Fruit fly (Drosophila melanogaster): ENCODE data around the gene Ptp61F.

The Ptp61F gene

DNA sequence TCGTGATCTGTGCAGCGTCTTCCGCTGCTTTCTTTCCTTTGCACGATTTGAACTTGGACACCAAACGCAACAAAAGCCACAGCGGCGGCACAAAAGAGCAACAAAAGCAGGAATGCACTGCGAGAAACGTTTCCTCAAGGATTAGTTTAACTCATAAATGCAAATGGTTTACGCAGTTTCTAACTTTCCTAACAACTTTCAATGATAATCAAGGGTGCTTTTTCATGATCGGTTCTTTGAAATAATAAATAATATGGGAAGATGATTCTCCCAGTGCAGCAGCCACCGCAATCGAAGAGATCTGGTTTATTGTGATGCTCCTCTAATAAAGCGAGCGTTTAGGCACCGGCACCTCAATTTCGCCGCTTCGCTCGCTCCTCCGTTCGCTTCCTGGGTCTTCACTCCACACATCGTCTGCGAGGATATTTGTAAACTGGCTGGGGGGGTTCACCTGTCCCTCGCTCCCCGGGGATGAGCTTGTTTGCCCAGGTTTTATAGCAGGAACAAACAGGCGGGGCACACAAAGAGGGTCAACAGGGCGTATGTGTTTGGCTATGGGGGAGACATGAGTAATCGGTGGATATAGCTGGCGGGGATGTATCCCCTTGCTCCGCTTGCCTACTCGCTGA, 155.8 kb downstream of the Ptp61F start (continued):
- peak; percentile 91 for TF ChIP-seq CG6276 (GFP tag; optimal IDR thresholded peaks at IDR 0.05)
- peak; percentile 90 for TF ChIP-seq CG8319 (GFP tag; optimal IDR thresholded peaks at IDR 0.05)
- peak; percentile 92 for TF ChIP-seq eg (GFP tag; IDR thresholded peaks at IDR 0.05)
- peak; percentile 93 for TF ChIP-seq pdm3 (GFP tag; optimal IDR thresholded peaks at IDR 0.05)
- peak; percentile 96 for TF ChIP-seq achi (GFP tag; optimal IDR thresholded peaks at IDR 0.05)
- TF ChIP-seq CG3032 (tag; optimal IDR thresholded peaks at IDR 0.05) = peak; percentile 81
- TF ChIP-seq CG34406 (GFP tag; optimal IDR thresholded peaks at IDR 0.05) = peak; percentile 94
- TF ChIP-seq CG15336 (GFP tag; IDR thresholded peaks at IDR 0.05) = peak; percentile 96
- TF ChIP-seq svp (GFP tag) = peak; percentile 99
- TF ChIP-seq CG3919 (GFP tag; optimal IDR thresholded peaks at IDR 0.05) = peak; percentile 97
- peak; percentile 83 for TF ChIP-seq spab (GFP tag; optimal IDR thresholded peaks at IDR 0.05)
- peak; percentile 94 for TF ChIP-seq Lpt (GFP tag; optimal IDR thresholded peaks at IDR 0.05)
- peak; percentile 99 for TF ChIP-seq Met (GFP tag; optimal IDR thresholded peaks at IDR 0.05)
- peak; percentile 12 for TF ChIP-seq Hr38 (GFP tag; optimal IDR thresholded peaks at IDR 0.05)
- TF ChIP-seq CG11294 (GFP tag; IDR thresholded peaks at IDR 0.05) = peak; percentile 82
- peak; percentile 96 for TF ChIP-seq CG8119 (GFP tag; IDR thresholded peaks at IDR 0.05)
- peak; percentile 98 for TF ChIP-seq Sox14 (GFP tag; optimal IDR thresholded peaks at IDR 0.05)
- peak; percentile 96 for TF ChIP-seq OdsH (GFP tag; optimal IDR thresholded peaks at IDR 0.05)
- peak; percentile 98 for TF ChIP-seq vri (GFP tag; optimal IDR thresholded peaks at IDR 0.05)
- TF ChIP-seq CG1621 (tag; optimal IDR thresholded peaks at IDR 0.05) = peak; percentile 84

DNA sequence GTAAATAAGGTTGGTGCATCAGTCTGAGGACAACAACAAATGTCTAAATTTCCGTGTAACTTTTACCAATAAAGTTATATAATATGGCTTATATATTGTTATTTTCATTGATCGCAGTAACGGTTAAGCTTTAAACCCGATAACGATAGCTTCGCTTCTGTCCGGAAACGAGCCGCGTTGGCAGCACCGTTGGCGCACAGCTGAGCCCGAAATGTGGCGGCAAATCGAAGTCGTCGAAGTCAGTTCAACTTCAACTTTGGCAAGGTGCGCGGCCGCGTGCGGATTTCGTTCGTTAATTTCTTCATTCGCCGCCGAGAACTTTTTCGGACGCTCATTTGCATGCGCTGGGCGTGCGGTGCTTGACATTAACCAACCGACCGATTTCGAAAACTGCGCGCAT, 156.8 kb downstream of the Ptp61F start, which contains the start of gene Myo61F:
Gene Myo61F, plus strand, starts transcription at position 240 of the 400 bp plus-strand sequence.
- no peak for TF ChIP-seq Sox102F (GFP tag; optimal IDR thresholded peaks at IDR 0.05)
- TF ChIP-seq CG34406 (GFP tag; optimal IDR thresholded peaks at IDR 0.05) = no peak
- peak; percentile 36 for TF ChIP-seq Eip78C (GFP tag)
- peak; percentile 79 for TF ChIP-seq vri (GFP tag; optimal IDR thresholded peaks at IDR 0.05)
- TF ChIP-seq Hr39 (GFP tag; optimal IDR thresholded peaks at IDR 0.05) = no peak
- TF ChIP-seq dsx (GFP tag; optimal IDR thresholded peaks at IDR 0.05; ENCODE audit: poor library complexity, severe bottlenecking) = peak; percentile 37
- TF ChIP-seq CG7368 (GFP tag; optimal IDR thresholded peaks at IDR 0.05) = no peak
- no peak for TF ChIP-seq dac (GFP tag; optimal IDR thresholded peaks at IDR 0.05)
- no peak for TF ChIP-seq CG3032 (tag; optimal IDR thresholded peaks at IDR 0.05)
- no peak for TF ChIP-seq ss (GFP tag; optimal IDR thresholded peaks at IDR 0.05)
- peak; percentile 60; the same call in 2 of the 3 replicates for TF ChIP-seq CG6163 (GFP tag; IDR thresholded peaks at IDR 0.05)
- TF ChIP-seq Ets21C (GFP tag; optimal IDR thresholded peaks at IDR 0.05) = no peak
- TF ChIP-seq CG6854 (GFP tag; optimal IDR thresholded peaks at IDR 0.05) = peak; percentile 30
- TF ChIP-seq CG1621 (tag; optimal IDR thresholded peaks at IDR 0.05) = no peak
- no peak for TF ChIP-seq net (GFP tag; optimal IDR thresholded peaks at IDR 0.05)
- TF ChIP-seq Eip93F (GFP tag; optimal IDR thresholded peaks at IDR 0.05) = no peak
- TF ChIP-seq Blimp-1 (GFP tag; optimal IDR thresholded peaks at IDR 0.05) = no peak
- 0 out of 3 replicates have a peak, but pooled peaks have one; percentile 15 for TF ChIP-seq eg (GFP tag; IDR thresholded peaks at IDR 0.05)
- TF ChIP-seq CG6792 (GFP tag; optimal IDR thresholded peaks at IDR 0.05) = no peak
- TF ChIP-seq pdm3 (GFP tag; optimal IDR thresholded peaks at IDR 0.05) = no peak
- TF ChIP-seq svp (GFP tag) = peak; percentile 74

DNA sequence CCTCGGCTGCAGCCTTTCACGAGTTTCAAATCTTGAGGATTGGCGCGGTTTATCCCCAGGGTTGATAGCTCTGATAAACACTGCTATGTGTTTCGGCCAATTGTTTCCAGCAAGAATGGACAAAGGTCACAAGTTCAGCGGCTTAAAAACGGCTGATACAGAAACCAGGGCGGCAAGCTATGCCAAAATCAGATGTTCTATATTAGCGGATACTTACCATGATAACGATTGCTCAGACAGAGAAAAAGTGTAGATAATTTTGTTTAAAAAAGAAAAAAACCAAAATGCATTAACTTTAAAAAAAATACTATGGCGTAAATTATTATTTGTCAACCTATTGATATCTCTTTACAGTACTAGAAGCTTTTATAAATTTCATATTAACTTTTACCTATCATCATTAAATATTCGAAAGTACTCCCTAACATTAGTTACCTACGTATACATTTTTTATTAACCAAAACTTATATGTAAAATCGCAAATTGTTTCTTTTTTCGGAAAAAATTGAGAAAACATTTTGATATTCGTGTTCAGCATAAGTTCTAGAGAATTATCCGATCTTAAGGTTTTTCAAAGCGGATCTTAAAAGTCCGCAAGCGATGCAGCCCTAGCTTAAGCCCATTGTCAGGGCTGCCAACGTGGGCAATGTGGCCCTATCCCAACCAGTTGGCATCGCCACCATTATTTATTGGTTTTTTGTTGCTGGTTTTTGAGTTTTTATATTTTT, 161.9 kb downstream of the Ptp61F start, which contains the start of the genes sturkopf and Herc4:
Gene sturkopf, minus strand, starts transcription at position 339 of the 728 bp plus-strand sequence.
Gene Herc4, plus strand, starts transcription at position 658 of the 728 bp plus-strand sequence.
- TF ChIP-seq Blimp-1 (GFP tag; optimal IDR thresholded peaks at IDR 0.05) (peak; percentile 45), Lpt (GFP tag; optimal IDR thresholded peaks at IDR 0.05) (peak; percentile 64), Ets96B (tag; optimal IDR thresholded peaks at IDR 0.05) (peak; percentile 54), CG7368 (GFP tag; optimal IDR thresholded peaks at IDR 0.05) (no peak), Smox (GFP tag; optimal IDR thresholded peaks at IDR 0.05) (no peak), CG8319 (GFP tag; optimal IDR thresholded peaks at IDR 0.05) (peak; percentile 55), Met (GFP tag; optimal IDR thresholded peaks at IDR 0.05) (no peak), acj6 (GFP tag; optimal IDR thresholded peaks at IDR 0.05) (peak; percentile 82), fkh (GFP tag; optimal IDR thresholded peaks at IDR 0.05) (no peak), dsx (GFP tag; optimal IDR thresholded peaks at IDR 0.05; ENCODE audit: poor library complexity, severe bottlenecking) (peak; percentile 48), CG4318 (GFP tag; optimal IDR thresholded peaks at IDR 0.05) (no peak), Hr38 (GFP tag; optimal IDR thresholded peaks at IDR 0.05) (no peak), Ets21C (GFP tag; optimal IDR thresholded peaks at IDR 0.05) (no peak), CG10631 (GFP tag; optimal IDR thresholded peaks at IDR 0.05) (peak; percentile 96), salr (GFP tag; optimal IDR thresholded peaks at IDR 0.05) (peak in 1 of 2 experiments; percentile 41), CG11294 (GFP tag; IDR thresholded peaks at IDR 0.05) (no peak), CG6163 (GFP tag; IDR thresholded peaks at IDR 0.05) (peak; percentile 84), OdsH (GFP tag; optimal IDR thresholded peaks at IDR 0.05) (peak; percentile 76), CG3919 (GFP tag; optimal IDR thresholded peaks at IDR 0.05) (no peak), CG6808 (GFP tag; optimal IDR thresholded peaks at IDR 0.05) (no peak), dac (GFP tag; optimal IDR thresholded peaks at IDR 0.05) (no peak), Hr39 (GFP tag; optimal IDR thresholded peaks at IDR 0.05) (peak; percentile 83), CG9139 (GFP tag; optimal IDR thresholded peaks at IDR 0.05) (no peak), CG3032 (tag; optimal IDR thresholded peaks at IDR 0.05) (peak; percentile 83)
